Worm (Caenorhabditis elegans): Measurements from ENCODE around the gene M03E7.2.

M03E7.2 gene

ce11 chrV:5617301-5617700, at the start of gene M03E7.2:
Gene M03E7.2 (plus strand): TSS chrV:5617601.
- TF ChIP-seq efl-1 (optimal IDR thresholded peaks at IDR 0.05) (no peak), efl-1 (GFP tag; optimal IDR thresholded peaks at IDR 0.05 in 1 of 2) (peak in 1 of 2 experiments; percentile 83), zag-1 (tag; optimal IDR thresholded peaks at IDR 0.05) (no peak)

ce11 chrV:5570433-5570832, 47.0 kb upstream of the M03E7.2 start, which contains the start of gene glb-6:
Gene glb-6 (minus strand): TSS chrV:5570533.
- TF ChIP-seq lin-14 (GFP tag; optimal IDR thresholded peaks at IDR 0.05) (peak; percentile 39), egl-13 (tag; optimal IDR thresholded peaks at IDR 0.05) (no peak), fkh-10 (GFP tag; optimal IDR thresholded peaks at IDR 0.05) (peak; percentile 16), nhr-71 (tag; optimal IDR thresholded peaks at IDR 0.05) (no peak)

ce11 chrV:5571691-5572090, 45.7 kb upstream of the M03E7.2 start:
- no peak for TF ChIP-seq lir-3 (tag; optimal IDR thresholded peaks at IDR 0.05; ENCODE audit: poor library complexity)
- TF ChIP-seq tlp-1 (tag; optimal IDR thresholded peaks at IDR 0.05): no peak
- peak; percentile 29 for TF ChIP-seq fkh-8 (tag; optimal IDR thresholded peaks at IDR 0.05)
- no peak for TF ChIP-seq zip-4 (GFP tag; optimal IDR thresholded peaks at IDR 0.05)
- no peak for TF ChIP-seq nhr-85 (tag)
- no peak for TF ChIP-seq ceh-63 (GFP tag; optimal IDR thresholded peaks at IDR 0.05)
- no peak for TF ChIP-seq nhr-20 (tag; optimal IDR thresholded peaks at IDR 0.05)
- TF ChIP-seq egl-13 (tag; optimal IDR thresholded peaks at IDR 0.05): peak; percentile 19
- TF ChIP-seq lin-35 (GFP tag; optimal IDR thresholded peaks at IDR 0.05): no peak
- TF ChIP-seq sup-37 (GFP tag; optimal IDR thresholded peaks at IDR 0.05): no peak
- no peak for TF ChIP-seq alr-1 (tag; optimal IDR thresholded peaks at IDR 0.05; ENCODE audit: borderline replicate concordance)
- no peak for TF ChIP-seq egl-27 (tag; optimal IDR thresholded peaks at IDR 0.05)
- TF ChIP-seq dsc-1 (tag; optimal IDR thresholded peaks at IDR 0.05): no peak
- TF ChIP-seq lin-39 (tag; optimal IDR thresholded peaks at IDR 0.05): no peak
- TF ChIP-seq fkh-10 (GFP tag; optimal IDR thresholded peaks at IDR 0.05): peak; percentile 90
- TF ChIP-seq skn-1 (tag; optimal IDR thresholded peaks at IDR 0.05): no peak
- no peak for TF ChIP-seq mep-1 (tag; optimal IDR thresholded peaks at IDR 0.05)
- TF ChIP-seq nhr-71 (tag; optimal IDR thresholded peaks at IDR 0.05): peak; percentile 8
- no peak for TF ChIP-seq mdl-1 (tag; optimal IDR thresholded peaks at IDR 0.05)
- no peak for TF ChIP-seq nhr-90 (tag; optimal IDR thresholded peaks at IDR 0.05; ENCODE audit: poor library complexity)
- TF ChIP-seq ets-5 (GFP tag; IDR thresholded peaks at IDR 0.05): no peak
- TF ChIP-seq pag-3 (tag; optimal IDR thresholded peaks at IDR 0.05; ENCODE audit: borderline replicate concordance, insufficient read depth): no peak
- TF ChIP-seq jun-1 (tag; optimal IDR thresholded peaks at IDR 0.05): no peak
- peak; percentile 60 for TF ChIP-seq lin-14 (GFP tag; optimal IDR thresholded peaks at IDR 0.05)
- no peak for TF ChIP-seq hpl-2 (GFP tag; optimal IDR thresholded peaks at IDR 0.05)
- TF ChIP-seq C16A3.4 (tag; optimal IDR thresholded peaks at IDR 0.05): no peak

- peak; percentile 63 for TF ChIP-seq pqm-1 (tag; optimal IDR thresholded peaks at IDR 0.05)
- TF ChIP-seq tbx-2 (tag; optimal IDR thresholded peaks at IDR 0.05): peak; percentile 20
- TF ChIP-seq lin-39 (tag; optimal IDR thresholded peaks at IDR 0.05): no peak
- TF ChIP-seq hlh-17 (GFP tag; optimal IDR thresholded peaks at IDR 0.05; ENCODE audit: borderline replicate concordance): no peak
- peak; percentile 50 for TF ChIP-seq nhr-47 (tag; optimal IDR thresholded peaks at IDR 0.05)
- TF ChIP-seq lin-14 (GFP tag; optimal IDR thresholded peaks at IDR 0.05): peak; percentile 12
- no peak for TF ChIP-seq irx-1 (tag; optimal IDR thresholded peaks at IDR 0.05)
- TF ChIP-seq swsn-7 (tag; optimal IDR thresholded peaks at IDR 0.05): peak; percentile 7
- TF ChIP-seq snpc-4 (tag; optimal IDR thresholded peaks at IDR 0.05): peak; percentile 97
- TF ChIP-seq mep-1 (tag; optimal IDR thresholded peaks at IDR 0.05): no peak
- peak in 1 of 3 experiments; percentile 35 for TF ChIP-seq dpl-1 (GFP tag; optimal IDR thresholded peaks at IDR 0.05)
- peak; percentile 14 for TF ChIP-seq rnt-1 (tag; optimal IDR thresholded peaks at IDR 0.05)
- TF ChIP-seq nhr-71 (tag; optimal IDR thresholded peaks at IDR 0.05): peak; percentile 40
- no peak for TF ChIP-seq ama-1 (optimal IDR thresholded peaks at IDR 0.05)
- TF ChIP-seq lsy-2 (tag; optimal IDR thresholded peaks at IDR 0.05): peak in 1 of 2 experiments; percentile 36
- TF ChIP-seq mdl-1 (tag; optimal IDR thresholded peaks at IDR 0.05): peak in 1 of 2 experiments; percentile 30
- peak; percentile 53 for TF ChIP-seq nhr-77 (tag; optimal IDR thresholded peaks at IDR 0.05)
- peak in 1 of 3 experiments; percentile 39 for TF ChIP-seq ceh-82 (tag; optimal IDR thresholded peaks at IDR 0.05)
- TF ChIP-seq nhr-90 (tag; optimal IDR thresholded peaks at IDR 0.05; ENCODE audit: poor library complexity): peak; percentile 55
- TF ChIP-seq Y116A8C.19 (tag; optimal IDR thresholded peaks at IDR 0.05; ENCODE audit: borderline replicate concordance): no peak
- TF ChIP-seq ceh-63 (GFP tag; optimal IDR thresholded peaks at IDR 0.05): no peak
- peak; percentile 53 for TF ChIP-seq nhr-20 (tag; optimal IDR thresholded peaks at IDR 0.05)
- TF ChIP-seq skn-1 (tag; optimal IDR thresholded peaks at IDR 0.05): peak; percentile 82
- no peak for TF ChIP-seq ztf-11 (tag; optimal IDR thresholded peaks at IDR 0.05)
- peak; percentile 49 for TF ChIP-seq zip-4 (GFP tag; optimal IDR thresholded peaks at IDR 0.05)
- peak; percentile 26 for TF ChIP-seq xbp-1 (tag; optimal IDR thresholded peaks at IDR 0.05)
- peak; percentile 41 for TF ChIP-seq jun-1 (tag; optimal IDR thresholded peaks at IDR 0.05)
Measured at ce11 chrV:5576008-5576407, 41.4 kb upstream of the M03E7.2 start.
